Worm (Caenorhabditis elegans) whole organism, mixed stage, embryonic: Measurements from ENCODE around the gene ceh-37.

ENCODE experiments used
- M03D4.4 ChIP-seq: sonication (generic microtip); optimal IDR thresholded peaks from 2 replicates; lab custom pipeline; 2017; ENCODE audit warnings: mild to moderate bottlenecking, missing genetic modification characterization, missing compliant biosample characterization
- bed-3 ChIP-seq: fragments of 200-800 bp; sonication (Bioruptor generic); optimal IDR thresholded peaks from 3 replicates; lab custom pipeline; 2018; ENCODE audit warnings: mild to moderate bottlenecking, missing genetic modification characterization, moderate library complexity, missing compliant biosample characterization
- blmp-1 ChIP-seq: fragments of 150-350 bp; optimal IDR thresholded peaks from 2 replicates; lab custom pipeline; 2014; ENCODE audit warnings: missing biosample characterization, missing genetic modification characterization
- ceh-39 ChIP-seq: fragments of 150-350 bp; optimal IDR thresholded peaks from 2 replicates; lab custom pipeline; 2014; ENCODE audit warnings: missing biosample characterization, missing genetic modification characterization
- ceh-43 ChIP-seq: fragments of 200-800 bp; sonication (Bioruptor generic); optimal IDR thresholded peaks from 2 replicates; lab custom pipeline; 2018; ENCODE audit warnings: mild to moderate bottlenecking, missing genetic modification characterization, moderate library complexity, missing compliant biosample characterization
- ceh-83 ChIP-seq: fragments of 200-800 bp; sonication (Bioruptor generic); optimal IDR thresholded peaks from 2 replicates; lab custom pipeline; 2018; ENCODE audit warnings: mild to moderate bottlenecking, missing genetic modification characterization, missing compliant biosample characterization
- ces-1 ChIP-seq: fragments of 150-350 bp; optimal IDR thresholded peaks from 2 replicates; lab custom pipeline; 2014; ENCODE audit warnings: missing biosample characterization, missing genetic modification reagents, missing genetic modification characterization
- cnd-1 ChIP-seq: fragments of 200-800 bp; sonication (Bioruptor generic); optimal IDR thresholded peaks from 2 replicates; lab custom pipeline; 2018; ENCODE audit warnings: mild to moderate bottlenecking, missing genetic modification characterization, missing compliant biosample characterization
- drap-1 ChIP-seq: fragments of 200-800 bp; sonication (Bioruptor generic); optimal IDR thresholded peaks from 3 replicates; lab custom pipeline; 2018; ENCODE audit warnings: mild to moderate bottlenecking, missing genetic modification characterization, missing compliant biosample characterization
- elt-1 ChIP-seq: sonication (generic microtip); optimal IDR thresholded peaks from 2 replicates; lab custom pipeline; 2017; ENCODE audit warnings: missing genetic modification characterization, mild to moderate bottlenecking, missing compliant biosample characterization, antibody characterized with exemption, moderate library complexity, borderline replicate concordance; ENCODE audit not compliant: insufficient read depth
- elt-3 ChIP-seq: fragments of 150-350 bp; optimal IDR thresholded peaks from 2 replicates; lab custom pipeline; 2014; ENCODE audit warnings: missing biosample characterization, missing genetic modification characterization
- flh-1 ChIP-seq: fragments of 200-800 bp; sonication (Bioruptor generic); optimal IDR thresholded peaks from 2 replicates; lab custom pipeline; 2018; ENCODE audit warnings: mild to moderate bottlenecking, missing genetic modification characterization, moderate library complexity, missing compliant biosample characterization
- ham-2 ChIP-seq: fragments of 200-800 bp; sonication (Bioruptor generic); optimal IDR thresholded peaks from 2 replicates; lab custom pipeline; 2018; ENCODE audit warnings: mild to moderate bottlenecking, missing genetic modification characterization, missing compliant biosample characterization
- hlh-1 ChIP-seq: fragments of 150-350 bp; optimal IDR thresholded peaks from 2 replicates; lab custom pipeline; 2014; ENCODE audit warnings: missing biosample characterization, missing genetic modification reagents, missing genetic modification characterization
- lin-32 ChIP-seq: fragments of 200-800 bp; sonication (Bioruptor generic); optimal IDR thresholded peaks from 2 replicates; lab custom pipeline; 2018; ENCODE audit warnings: mild to moderate bottlenecking, missing genetic modification characterization, missing compliant biosample characterization
- lsy-2 ChIP-seq: fragments of 150-350 bp; optimal IDR thresholded peaks from 2 replicates; lab custom pipeline; 2014; ENCODE audit warnings: missing biosample characterization, missing genetic modification characterization
- mab-5 ChIP-seq: fragments of 150-350 bp; optimal IDR thresholded peaks from 2 replicates; lab custom pipeline; 2014; ENCODE audit warnings: missing biosample characterization, missing genetic modification characterization
- mep-1 ChIP-seq: fragments of 150-350 bp; optimal IDR thresholded peaks from 2 replicates; lab custom pipeline; 2017; ENCODE audit warnings: missing biosample characterization, missing genetic modification reagents, missing genetic modification characterization, inconsistent platforms
- mls-2 ChIP-seq: sonication (generic microtip); optimal IDR thresholded peaks from 2 replicates; lab custom pipeline; 2016; ENCODE audit warnings: mild to moderate bottlenecking, missing genetic modification characterization, moderate library complexity, missing compliant biosample characterization
- nhr-237 ChIP-seq: fragments of 150-350 bp; optimal IDR thresholded peaks from 2 replicates; lab custom pipeline; 2014; ENCODE audit warnings: missing biosample characterization, missing genetic modification characterization
- nhr-28 ChIP-seq: fragments of 150-350 bp; optimal IDR thresholded peaks from 2 replicates; lab custom pipeline; 2014; ENCODE audit warnings: missing biosample characterization, missing genetic modification characterization
- nhr-76 ChIP-seq: sonication (generic microtip); optimal IDR thresholded peaks from 2 replicates; lab custom pipeline; 2017; ENCODE audit warnings: missing biosample characterization, missing genetic modification characterization
- pha-4 ChIP-seq: fragments of 150-350 bp; optimal IDR thresholded peaks from 2 replicates; lab custom pipeline; 2018; ENCODE audit warnings: missing biosample characterization, missing genetic modification reagents, missing genetic modification characterization
- sem-2 ChIP-seq: fragments of 200-800 bp; sonication (Bioruptor generic); optimal IDR thresholded peaks from 2 replicates; lab custom pipeline; 2018; ENCODE audit warnings: mild to moderate bottlenecking, missing genetic modification characterization, missing compliant biosample characterization
- snpc-4 ChIP-seq: fragments of 150-350 bp; optimal IDR thresholded peaks from 2 replicates; lab custom pipeline; 2014; ENCODE audit warnings: missing biosample characterization, missing genetic modification characterization
- sptf-1 ChIP-seq: sonication (generic microtip); optimal IDR thresholded peaks from 2 replicates; lab custom pipeline; 2017; ENCODE audit warnings: mild to moderate bottlenecking, missing genetic modification characterization, moderate library complexity, missing compliant biosample characterization
- tbx-8 ChIP-seq: fragments of 200-800 bp; sonication (Bioruptor generic); optimal IDR thresholded peaks from 2 replicates; lab custom pipeline; 2018; ENCODE audit warnings: mild to moderate bottlenecking, missing genetic modification characterization, moderate library complexity, missing compliant biosample characterization
- unc-120 ChIP-seq: sonication (generic microtip); optimal IDR thresholded peaks from 2 replicates; lab custom pipeline; 2017; ENCODE audit warnings: missing genetic modification characterization, missing compliant biosample characterization; ENCODE audit not compliant: poor library complexity, severe bottlenecking
- unc-39 ChIP-seq: fragments of 150-350 bp; optimal IDR thresholded peaks from 2 replicates; lab custom pipeline; 2014; ENCODE audit warnings: missing biosample characterization, missing genetic modification characterization
- zip-8 ChIP-seq: fragments of 150-350 bp; optimal IDR thresholded peaks from 2 replicates; lab custom pipeline; 2014; ENCODE audit warnings: missing biosample characterization, missing genetic modification characterization
- ztf-11 ChIP-seq: fragments of 150-350 bp; optimal IDR thresholded peaks from 2 replicates; lab custom pipeline; 2014; ENCODE audit warnings: missing biosample characterization, missing genetic modification characterization

Gene ceh-37

DNA sequence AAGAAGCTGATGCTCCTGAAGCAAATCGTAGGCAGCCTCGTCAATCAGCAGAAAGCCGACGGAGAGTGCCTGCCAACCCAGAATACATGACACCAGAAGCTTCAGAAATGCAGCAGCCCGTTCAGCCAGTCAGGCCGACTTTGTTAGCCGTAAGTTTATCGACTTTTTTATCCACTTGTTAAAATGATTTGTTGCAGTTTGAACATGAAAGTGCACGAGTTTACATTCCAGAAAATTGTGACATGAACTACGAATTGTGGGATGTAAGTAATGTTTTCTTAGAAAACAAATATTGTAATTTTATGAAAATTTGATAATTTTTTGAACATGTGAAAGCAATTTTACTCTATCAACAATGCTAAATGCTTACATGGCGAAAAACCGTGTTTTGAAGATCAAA, 32.4 kb upstream of the ceh-37 start:
- no peak for TF ChIP-seq ztf-11 (tag; lab: Kevin White, UChicago)
- TF ChIP-seq lsy-2 = no peak
- TF ChIP-seq ceh-83 = no peak
- no peak for TF ChIP-seq zip-8 (tag; lab: Kevin White, UChicago)
- no peak for TF ChIP-seq nhr-237 (tag; lab: Kevin White, UChicago)
- no peak for TF ChIP-seq elt-3
- TF ChIP-seq lin-32 (GFP tag; lab: Kevin White, UChicago) = no peak
- no peak for TF ChIP-seq blmp-1
- TF ChIP-seq elt-1 = no peak
- TF ChIP-seq ces-1 = no peak
- TF ChIP-seq tbx-8 (GFP tag; lab: Kevin White, UChicago) = no peak
- no peak for TF ChIP-seq cnd-1 (tag; lab: Kevin White, UChicago)
- no peak for TF ChIP-seq sem-2 (GFP tag; lab: Kevin White, UChicago)

DNA sequence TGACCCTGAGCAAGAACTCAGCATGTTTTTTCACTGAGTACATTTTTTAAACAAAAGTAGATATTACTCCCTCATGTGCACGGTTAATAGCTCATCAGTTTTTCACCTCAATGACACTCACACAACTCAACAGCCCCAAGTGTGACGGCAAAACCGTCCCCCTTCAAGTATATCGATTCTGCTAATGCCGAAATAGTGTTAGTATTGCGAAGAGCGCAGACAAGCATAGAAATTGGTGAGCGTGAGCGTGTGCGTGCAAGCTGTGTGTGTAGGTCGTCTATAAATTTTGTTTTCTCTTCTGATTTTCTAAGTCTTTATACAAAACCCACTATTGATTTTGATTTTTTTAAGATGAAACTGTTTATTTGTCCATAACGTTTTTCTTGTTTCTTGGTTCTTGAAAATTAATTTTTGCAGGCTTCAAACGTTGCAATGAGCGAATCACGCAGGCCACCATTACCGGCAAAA, 30.5 kb upstream of the ceh-37 start, which contains the start of gene K04C1.2:
TSS of gene K04C1.2 (plus strand) at position 418 of the 468 bp plus-strand sequence.
- TF ChIP-seq snpc-4 (tag; lab: Kevin White, UChicago) (no peak), ces-1 (peak; percentile 68), bed-3 (GFP tag; lab: Kevin White, UChicago) (no peak), unc-120 (tag; lab: Kevin White, UChicago) (peak; percentile 16), lsy-2 (no peak), ceh-39 (peak; percentile 95), flh-1 (GFP tag; lab: Kevin White, UChicago) (no peak), ham-2 (GFP tag; lab: Kevin White, UChicago) (peak; percentile 59), blmp-1 (no peak), elt-1 (no peak), ceh-83 (no peak), zip-8 (tag; lab: Kevin White, UChicago) (no peak), unc-39 (tag; lab: Kevin White, UChicago) (no peak)

- TF ChIP-seq sptf-1 (tag; lab: Kevin White, UChicago) = peak; percentile 27
- TF ChIP-seq nhr-28 (tag; lab: Kevin White, UChicago) = no peak
- TF ChIP-seq, all 35 proteins: peak for 1
These were observed 28.5 kb upstream of the ceh-37 start for ce11 chrX:14236121-14236824.

- no peak for TF ChIP-seq nhr-28 (tag; lab: Kevin White, UChicago)
- no peak for TF ChIP-seq tbx-8 (GFP tag; lab: Kevin White, UChicago)
- TF ChIP-seq zip-8 (tag; lab: Kevin White, UChicago) = no peak
- no peak for TF ChIP-seq M03D4.4 (tag; lab: Kevin White, UChicago)
- no peak for TF ChIP-seq drap-1 (GFP tag; lab: Kevin White, UChicago)
- TF ChIP-seq snpc-4 (tag; lab: Kevin White, UChicago) = no peak
- no peak for TF ChIP-seq bed-3 (GFP tag; lab: Kevin White, UChicago)
- no peak for TF ChIP-seq lin-32 (GFP tag; lab: Kevin White, UChicago)
These were observed 27.1 kb upstream of the ceh-37 start, which contains the start of gene srg-37 for ce11 chrX:14234932-14235331. TSS of gene srg-37 (minus strand) at chrX:14235032.

DNA sequence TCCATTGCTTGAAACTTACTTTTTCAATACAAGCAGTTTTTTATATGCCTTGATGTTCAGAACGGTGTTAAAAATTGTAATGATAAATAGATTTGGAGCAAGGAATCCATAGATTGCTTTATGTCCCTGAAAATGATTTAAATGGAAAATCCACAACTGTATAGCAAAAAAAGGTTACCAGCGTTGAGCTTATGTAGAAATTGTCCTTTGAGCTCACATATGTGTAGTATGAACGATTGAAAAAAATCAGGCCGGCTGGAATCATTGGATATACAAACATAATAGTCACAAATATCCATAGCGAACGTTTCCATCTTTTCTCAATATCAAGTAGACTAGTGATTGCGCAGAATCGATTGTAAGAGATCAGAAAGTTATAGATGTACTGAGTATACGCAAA, 26.6 kb upstream of the ceh-37 start, which contains the start of gene srg-36:
TSS of gene srg-36 (minus strand) at position 101 of the 400 bp plus-strand sequence.
- TF ChIP-seq M03D4.4 (tag; lab: Kevin White, UChicago) = no peak
- no peak for TF ChIP-seq ceh-83
- TF ChIP-seq bed-3 (GFP tag; lab: Kevin White, UChicago) = no peak
- TF ChIP-seq tbx-8 (GFP tag; lab: Kevin White, UChicago) = no peak
- TF ChIP-seq hlh-1 = no peak
- TF ChIP-seq pha-4 (tag; lab: Kevin White, UChicago) = no peak
- TF ChIP-seq lin-32 (GFP tag; lab: Kevin White, UChicago) = no peak
- TF ChIP-seq ceh-39 = no peak
- TF ChIP-seq ztf-11 (tag; lab: Kevin White, UChicago) = no peak
- TF ChIP-seq mab-5 = no peak
- TF ChIP-seq nhr-76 (tag; lab: Kevin White, UChicago) = no peak
- TF ChIP-seq ceh-43 = no peak
- TF ChIP-seq sem-2 (GFP tag; lab: Kevin White, UChicago) = no peak
- no peak for TF ChIP-seq mls-2
- TF ChIP-seq mep-1 (tag; lab: Kevin White, UChicago) = no peak
